Fruit fly (Drosophila melanogaster): ENCODE data around the gene lectin-33A.
A peak's percentile ranks its signal among the peaks of the same experiment; 100 is the strongest.

- no peak for TF ChIP-seq ovo (GFP tag; optimal IDR thresholded peaks at IDR 0.05)
- TF ChIP-seq tj (GFP tag; optimal IDR thresholded peaks at IDR 0.05), result peak; percentile 33
- TF ChIP-seq kay (GFP tag; ENCODE audit: borderline replicate concordance), result no peak
- TF ChIP-seq cic (GFP tag; optimal IDR thresholded peaks at IDR 0.05), result peak; percentile 21
- no peak for TF ChIP-seq CG7101 (tag; optimal IDR thresholded peaks at IDR 0.05)
- TF ChIP-seq Clk (GFP tag; optimal IDR thresholded peaks at IDR 0.05), result no peak
- TF ChIP-seq CG33017 (tag; optimal IDR thresholded peaks at IDR 0.05), result no peak
- TF ChIP-seq CG11617 (GFP tag; optimal IDR thresholded peaks at IDR 0.05), result no peak
- no peak for TF ChIP-seq Crg-1 (GFP tag; optimal IDR thresholded peaks at IDR 0.05)
- no peak for TF ChIP-seq CG7045 (GFP tag; optimal IDR thresholded peaks at IDR 0.05)
- TF ChIP-seq CG5204 (GFP tag; optimal IDR thresholded peaks at IDR 0.05), result no peak
- no peak for TF ChIP-seq pad (GFP tag; optimal IDR thresholded peaks at IDR 0.05)
Observed at dm6 chr2L:10976864-10977586, 24.8 kb upstream of the lectin-33A start.

All from whole organism, adult.